Worm (Caenorhabditis elegans) whole organism, mixed stage, embryonic: ENCODE measurements around the gene rml-3.

Experiments
- ces-1 ChIP-seq: fragments of 150-350 bp; optimal IDR thresholded peaks from 2 replicates; lab custom pipeline; 2014; ENCODE audit warnings: missing biosample characterization, missing genetic modification reagents, missing genetic modification characterization
- elt-1 ChIP-seq: sonication (generic microtip); optimal IDR thresholded peaks from 2 replicates; lab custom pipeline; 2017; ENCODE audit warnings: missing genetic modification characterization, mild to moderate bottlenecking, missing compliant biosample characterization, antibody characterized with exemption, moderate library complexity, borderline replicate concordance; ENCODE audit not compliant: insufficient read depth
- lsy-2 ChIP-seq: fragments of 150-350 bp; optimal IDR thresholded peaks from 2 replicates; lab custom pipeline; 2014; ENCODE audit warnings: missing biosample characterization, missing genetic modification characterization
- nhr-12 ChIP-seq: fragments of 150-350 bp; optimal IDR thresholded peaks from 2 replicates; lab custom pipeline; 2014; ENCODE audit warnings: missing biosample characterization, missing genetic modification characterization
- tbx-8 ChIP-seq: fragments of 200-800 bp; sonication (Bioruptor generic); optimal IDR thresholded peaks from 2 replicates; lab custom pipeline; 2018; ENCODE audit warnings: mild to moderate bottlenecking, missing genetic modification characterization, moderate library complexity, missing compliant biosample characterization
- unc-120 ChIP-seq: sonication (generic microtip); optimal IDR thresholded peaks from 2 replicates; lab custom pipeline; 2017; ENCODE audit warnings: missing genetic modification characterization, missing compliant biosample characterization; ENCODE audit not compliant: poor library complexity, severe bottlenecking

DNA sequence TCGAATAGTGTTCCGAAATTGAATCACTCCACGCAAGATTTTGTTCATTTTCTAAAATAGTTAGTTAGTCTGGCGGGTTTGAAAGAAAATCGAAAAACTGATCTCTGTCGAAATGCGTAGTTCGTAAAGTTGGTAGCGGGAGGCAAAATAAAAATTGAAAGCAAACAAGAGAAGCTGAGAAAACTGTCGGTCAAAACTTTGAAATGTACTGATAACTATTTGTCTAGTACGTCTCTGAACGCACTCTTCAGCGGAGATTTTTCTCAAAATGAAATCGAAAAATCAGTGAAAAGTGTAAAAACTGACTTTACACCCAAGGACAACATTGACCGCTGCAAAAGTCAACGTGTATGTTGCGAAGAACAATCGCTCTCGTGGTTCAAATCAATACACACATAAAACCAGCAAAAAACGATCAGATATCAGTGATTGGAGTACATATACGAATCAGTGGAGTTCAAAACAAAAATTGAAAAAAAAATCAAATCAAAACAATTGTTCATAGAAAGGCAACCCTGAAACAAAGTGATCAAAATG is 34.1 kb downstream of the rml-3 start, which contains the start of gene bca-1:
- no peak for TF ChIP-seq nhr-12 (tag; lab: Kevin White, UChicago)
- no peak for TF ChIP-seq elt-1 (tag; lab: Kevin White, UChicago)
- no peak for TF ChIP-seq unc-120 (tag; lab: Kevin White, UChicago)
- TF ChIP-seq tbx-8 (GFP tag; lab: Kevin White, UChicago): no peak
- TF ChIP-seq lsy-2 (tag; lab: Kevin White, UChicago): no peak
- TF ChIP-seq ces-1 (GFP tag; lab: Kevin White, UChicago): no peak
